Fruit fly (Drosophila melanogaster): ENCODE measurements around the gene fws.

The fws gene

DNA sequence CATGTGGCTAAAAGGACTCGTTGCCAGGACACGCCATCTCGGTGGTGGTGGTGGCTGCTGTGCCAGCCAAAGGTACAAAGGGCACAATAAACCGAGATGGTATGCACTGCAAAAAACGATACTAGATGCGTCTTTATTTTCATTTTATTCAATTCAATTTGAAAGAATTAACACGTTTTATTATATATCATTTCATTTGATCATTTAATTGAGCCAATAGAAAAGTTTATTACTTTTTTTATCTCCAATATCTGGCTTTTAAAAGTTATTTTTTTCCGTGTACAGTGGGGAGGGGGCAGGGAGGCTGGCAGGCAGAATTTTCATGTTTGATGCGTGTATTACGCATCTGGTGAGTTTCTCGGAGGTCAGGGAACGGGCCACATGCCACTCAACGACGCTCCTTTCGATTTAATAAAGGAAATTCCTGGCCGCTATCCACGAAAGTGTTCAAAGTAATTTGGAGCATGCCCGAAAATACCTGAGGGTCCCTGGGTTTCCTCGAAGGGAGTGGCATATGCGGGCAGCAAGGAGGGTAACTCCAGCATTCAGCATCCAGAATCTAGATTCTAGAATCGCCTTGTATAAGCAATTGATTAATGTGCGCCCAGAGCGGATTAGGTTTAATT is 33.4 kb upstream of the fws start (continued):
- TF ChIP-seq CG17912 (GFP tag; optimal IDR thresholded peaks at IDR 0.05) = no peak
- TF ChIP-seq pb (GFP tag; optimal IDR thresholded peaks at IDR 0.05) = peak; percentile 66
- no peak for TF ChIP-seq unc-4 (GFP tag; IDR thresholded peaks at IDR 0.05; ENCODE audit: partially characterized antibody)
- TF ChIP-seq CG10979 (tag; optimal IDR thresholded peaks at IDR 0.05) = peak; percentile 95
- TF ChIP-seq Ssrp (tag; optimal IDR thresholded peaks at IDR 0.05) = peak; percentile 89
- TF ChIP-seq da (GFP tag; optimal IDR thresholded peaks at IDR 0.05) = peak; percentile 40
- TF ChIP-seq CG6813 (GFP tag; optimal IDR thresholded peaks at IDR 0.05) = peak; percentile 83
- no peak for TF ChIP-seq pita (GFP tag; optimal IDR thresholded peaks at IDR 0.05)
- TF ChIP-seq CG6854 (GFP tag; optimal IDR thresholded peaks at IDR 0.05) = peak; percentile 77
- peak; percentile 79 for TF ChIP-seq seq (GFP tag; IDR thresholded peaks at IDR 0.05)
- TF ChIP-seq ase (GFP tag; IDR thresholded peaks at IDR 0.05) = peak; percentile 83
- TF ChIP-seq sens (GFP tag) = peak; percentile 98
- TF ChIP-seq shn (GFP tag; optimal IDR thresholded peaks at IDR 0.05) = peak; percentile 43
- TF ChIP-seq trh (GFP tag; optimal IDR thresholded peaks at IDR 0.05) = peak; percentile 2
- TF ChIP-seq CG12659 (GFP tag; optimal IDR thresholded peaks at IDR 0.05) = peak; percentile 86
- TF ChIP-seq CG4854 (GFP tag; optimal IDR thresholded peaks at IDR 0.05) = no peak
- peak; percentile 48 for TF ChIP-seq fd3F (GFP tag; optimal IDR thresholded peaks at IDR 0.05)
- TF ChIP-seq CG12391 (tag; optimal IDR thresholded peaks at IDR 0.05) = peak; percentile 93
- TF ChIP-seq CG17612 (GFP tag; IDR thresholded peaks at IDR 0.05) = peak; percentile 38
- peak; percentile 90 for TF ChIP-seq zfh1 (GFP tag; IDR thresholded peaks at IDR 0.05)
- TF ChIP-seq CG2199 (GFP tag; IDR thresholded peaks at IDR 0.05) = peak; percentile 86; the same call in 2 of the 3 replicates
- 0 out of 2 replicates have a peak, but pooled peaks have one; percentile 33 for TF ChIP-seq crol (GFP tag; IDR thresholded peaks at IDR 0.05)
- peak; percentile 87 for TF ChIP-seq lmd (GFP tag; IDR thresholded peaks at IDR 0.05)
- peak; percentile 72 for TF ChIP-seq ERR (GFP tag; optimal IDR thresholded peaks at IDR 0.05)
- peak; percentile 77 for TF ChIP-seq CG14014 (GFP tag; IDR thresholded peaks at IDR 0.05)
- TF ChIP-seq odd (GFP tag; optimal IDR thresholded peaks at IDR 0.05) = peak; percentile 80
- TF ChIP-seq PHDP (tag; optimal IDR thresholded peaks at IDR 0.05) = peak; percentile 88
- peak; percentile 86 for TF ChIP-seq Ada2b (GFP tag; IDR thresholded peaks at IDR 0.05)
- TF ChIP-seq CG9932 (GFP tag; IDR thresholded peaks at IDR 0.05) = peak; percentile 69
- peak; percentile 71 for TF ChIP-seq CG15073 (GFP tag; optimal IDR thresholded peaks at IDR 0.05)
- TF ChIP-seq p53 (GFP tag; optimal IDR thresholded peaks at IDR 0.05) = no peak
- TF ChIP-seq chm (GFP tag; IDR thresholded peaks at IDR 0.05) = peak; percentile 84
- TF ChIP-seq sug (tag; optimal IDR thresholded peaks at IDR 0.05) = no peak
- peak; percentile 79 for TF ChIP-seq pum (GFP tag; optimal IDR thresholded peaks at IDR 0.05)
- TF ChIP-seq CG12236 (GFP tag; optimal IDR thresholded peaks at IDR 0.05) = peak; percentile 73
- peak; percentile 53; the same call in 1 of the 2 replicates for TF ChIP-seq CG4360 (GFP tag; IDR thresholded peaks at IDR 0.05)
- no peak for TF ChIP-seq pho (GFP tag; optimal IDR thresholded peaks at IDR 0.05)
- TF ChIP-seq CG17568 (GFP tag; optimal IDR thresholded peaks at IDR 0.05) = no peak
- TF ChIP-seq CG31365 (tag; optimal IDR thresholded peaks at IDR 0.05) = peak; percentile 44
- peak; percentile 48 for TF ChIP-seq jing (GFP tag; optimal IDR thresholded peaks at IDR 0.05)
- TF ChIP-seq sr (GFP tag; IDR thresholded peaks at IDR 0.05) = 0 out of 3 replicates have a peak, but pooled peaks have one; percentile 17
- peak; percentile 54; the same call in 1 of the 2 replicates for TF ChIP-seq Oaz (GFP tag; IDR thresholded peaks at IDR 0.05)
- TF ChIP-seq ems (GFP tag; optimal IDR thresholded peaks at IDR 0.05) = peak; percentile 80
- TF ChIP-seq CG14050 (GFP tag; IDR thresholded peaks at IDR 0.05) = peak; percentile 65
- peak; percentile 79 for TF ChIP-seq E2f1 (GFP tag; IDR thresholded peaks at IDR 0.05)
- TF ChIP-seq H15 (GFP tag; IDR thresholded peaks at IDR 0.05) = peak; percentile 82
- TF ChIP-seq bsh (GFP tag; optimal IDR thresholded peaks at IDR 0.05) = peak in 1 of 2 experiments; percentile 95
- TF ChIP-seq Awh (GFP tag; IDR thresholded peaks at IDR 0.05) = peak; percentile 83
- peak; percentile 71 for TF ChIP-seq Aef1 (GFP tag; IDR thresholded peaks at IDR 0.05)
- peak; percentile 73 for TF ChIP-seq TFAM (GFP tag; optimal IDR thresholded peaks at IDR 0.05)
- peak; percentile 89 for TF ChIP-seq abd-A (tag; optimal IDR thresholded peaks at IDR 0.05)

Measured in whole organism, embryonic.